Fruit fly (Drosophila melanogaster): ENCODE results near the gene GstD9.

GstD9 gene

dm6 chr3R:12408160-12408559, 40.8 kb upstream of the GstD9 start, which contains the start of gene CG5196 (continued):
- TF ChIP-seq CG15073 (GFP tag; optimal IDR thresholded peaks at IDR 0.05) (no peak), Dad (GFP tag; optimal IDR thresholded peaks at IDR 0.05) (no peak), Chrac-16 (GFP tag; optimal IDR thresholded peaks at IDR 0.05) (no peak), CG16863 (GFP tag; optimal IDR thresholded peaks at IDR 0.05) (no peak), CG5180 (GFP tag; optimal IDR thresholded peaks at IDR 0.05) (no peak), pros (GFP tag; optimal IDR thresholded peaks at IDR 0.05) (no peak), sr (GFP tag; IDR thresholded peaks at IDR 0.05) (no peak), Hey (tag; optimal IDR thresholded peaks at IDR 0.05) (no peak), CG13296 (GFP tag; optimal IDR thresholded peaks at IDR 0.05) (no peak), HHEX (GFP tag; optimal IDR thresholded peaks at IDR 0.05) (no peak), CG12769 (tag; optimal IDR thresholded peaks at IDR 0.05) (no peak), fru (optimal IDR thresholded peaks at IDR 0.05) (no peak), CG17612 (GFP tag; IDR thresholded peaks at IDR 0.05) (no peak), p53 (GFP tag; optimal IDR thresholded peaks at IDR 0.05) (no peak), CG3838 (GFP tag; optimal IDR thresholded peaks at IDR 0.05) (no peak), NC2β (GFP tag; optimal IDR thresholded peaks at IDR 0.05) (no peak), Doc2 (GFP tag; IDR thresholded peaks at IDR 0.05) (no peak), CG9609 (GFP tag; optimal IDR thresholded peaks at IDR 0.05) (no peak), CG15011 (GFP tag; optimal IDR thresholded peaks at IDR 0.05) (no peak), D19B (GFP tag; optimal IDR thresholded peaks at IDR 0.05) (no peak), CG6175 (GFP tag; IDR thresholded peaks at IDR 0.05) (no peak), Lpt (GFP tag; optimal IDR thresholded peaks at IDR 0.05) (no peak), CG8089 (GFP tag; optimal IDR thresholded peaks at IDR 0.05) (no peak), amos (GFP tag; IDR thresholded peaks at IDR 0.05; ENCODE audit: partially characterized antibody) (peak; percentile 76), odd (GFP tag; optimal IDR thresholded peaks at IDR 0.05) (no peak), vnd (GFP tag; IDR thresholded peaks at IDR 0.05; ENCODE audit: partially characterized antibody) (peak; percentile 61; the same call in 2 of the 3 replicates), CG16779 (GFP tag; IDR thresholded peaks at IDR 0.05) (peak; percentile 45; the same call in 1 of the 2 replicates), HLH4C (GFP tag; IDR thresholded peaks at IDR 0.05; ENCODE audit: partially characterized antibody) (peak; percentile 70), Vsx1 (GFP tag; optimal IDR thresholded peaks at IDR 0.05) (peak; percentile 31), TFAM (GFP tag; optimal IDR thresholded peaks at IDR 0.05) (no peak), cad (GFP tag; optimal IDR thresholded peaks at IDR 0.05) (no peak), dan (GFP tag; IDR thresholded peaks at IDR 0.05) (no peak), Dbx (GFP tag; IDR thresholded peaks at IDR 0.05) (no peak), CG7839 (tag; optimal IDR thresholded peaks at IDR 0.05) (no peak), wek (GFP tag; optimal IDR thresholded peaks at IDR 0.05) (peak; percentile 9), MTF-1 (GFP tag; optimal IDR thresholded peaks at IDR 0.05; ENCODE audit: borderline replicate concordance) (no peak), maf-S (GFP tag; optimal IDR thresholded peaks at IDR 0.05) (no peak), fd3F (GFP tag; optimal IDR thresholded peaks at IDR 0.05) (no peak), CG17912 (GFP tag; optimal IDR thresholded peaks at IDR 0.05) (no peak), caup (GFP tag; optimal IDR thresholded peaks at IDR 0.05; ENCODE audit: severe bottlenecking) (peak; percentile 18), HLH3B (GFP tag; IDR thresholded peaks at IDR 0.05) (no peak)
